Worm (Caenorhabditis elegans) whole organism, young adult: ENCODE data around the gene igeg-2.

Experiments
- F52B5.7 ChIP-seq: sonication (generic microtip); optimal IDR thresholded peaks from 2 replicates; lab custom pipeline; 2016; ENCODE audit warnings: mild to moderate bottlenecking, missing genetic modification characterization, missing compliant biosample characterization
- ekl-4 ChIP-seq: fragments of 200-800 bp; sonication (Bioruptor generic); IDR thresholded peaks from 2 replicates; pipeline ENCODE4 v1.3.6; 2022; ENCODE audit warnings: missing genetic modification reagents, missing genetic modification characterization, missing compliant biosample characterization
- pha-4 ChIP-seq: fragments of 150-350 bp; sonication (generic microtip); optimal IDR thresholded peaks from 2 replicates; lab custom pipeline; 2014; ENCODE audit warnings: missing biosample characterization, missing genetic modification reagents, missing genetic modification characterization

DNA sequence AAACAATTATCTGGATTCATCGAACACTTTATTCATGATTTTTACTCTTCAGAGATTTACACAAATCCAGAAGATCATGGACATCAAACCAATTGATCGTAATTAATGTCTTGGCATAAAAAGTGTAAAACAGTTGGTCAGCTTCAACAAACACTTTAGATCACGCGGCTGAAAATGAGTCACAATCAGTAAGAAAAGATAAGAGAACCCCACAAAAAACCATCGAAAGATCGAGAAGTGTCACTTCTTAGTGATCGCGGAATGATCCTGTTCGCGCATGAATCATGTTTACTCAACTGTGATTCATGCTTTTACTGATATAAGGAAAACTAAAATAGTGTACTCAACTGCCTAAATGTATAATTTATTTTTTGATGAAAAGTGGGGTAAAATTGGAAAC, 37.0 kb downstream of the igeg-2 start:
- TF ChIP-seq pha-4 (tag; lab: Kevin White, UChicago) (peak; percentile 20), F52B5.7 (no peak), ekl-4 (GFP tag; lab: Robert Waterston, UW) (0 out of 2 replicates have a peak, but pooled peaks have one; percentile 41)
